Worm (Caenorhabditis elegans) whole organism, late embryonic: ENCODE measurements around the gene prx-6.

Experiments
- C08G9.2 ChIP-seq: sonication (generic microtip); optimal IDR thresholded peaks from 2 replicates; lab custom pipeline; 2016; ENCODE audit warnings: mild to moderate bottlenecking, missing genetic modification characterization, moderate library complexity, missing compliant biosample characterization
- C38D4.7 ChIP-seq: fragments of 200-800 bp; sonication (Bioruptor generic); optimal IDR thresholded peaks from 2 replicates; lab custom pipeline; 2018; ENCODE audit warnings: mild to moderate bottlenecking, missing genetic modification characterization, moderate library complexity, missing compliant biosample characterization
- K09A11.1 ChIP-seq: sonication (generic microtip); optimal IDR thresholded peaks from 2 replicates; lab custom pipeline; 2017; ENCODE audit warnings: antibody characterized with exemption, mild to moderate bottlenecking, missing genetic modification characterization, missing compliant biosample characterization; ENCODE audit not compliant: insufficient read depth
- T23F11.4 ChIP-seq: fragments of 200-800 bp; sonication (Bioruptor generic); optimal IDR thresholded peaks from 2 replicates; lab custom pipeline; 2018; ENCODE audit warnings: mild to moderate bottlenecking, missing genetic modification characterization, missing compliant biosample characterization
- Y22D7AL.16 ChIP-seq: sonication (generic microtip); optimal IDR thresholded peaks from 2 replicates; lab custom pipeline; 2016; ENCODE audit warnings: missing genetic modification characterization, missing compliant biosample characterization
- ceh-14 ChIP-seq: sonication (generic microtip); optimal IDR thresholded peaks from 2 replicates; lab custom pipeline; 2016; ENCODE audit warnings: missing genotype, missing genetic modification characterization, missing compliant biosample characterization
- ceh-19 ChIP-seq: fragments of 200-800 bp; sonication (Bioruptor generic); optimal IDR thresholded peaks from 2 replicates; lab custom pipeline; 2018; ENCODE audit warnings: mild to moderate bottlenecking, missing genetic modification characterization, missing compliant biosample characterization
- ceh-2 ChIP-seq: sonication (generic microtip); optimal IDR thresholded peaks from 2 replicates; lab custom pipeline; 2016; ENCODE audit warnings: missing genotype, missing genetic modification characterization, missing compliant biosample characterization
- ceh-34 ChIP-seq: sonication (generic microtip); optimal IDR thresholded peaks from 2 replicates; lab custom pipeline; 2016; ENCODE audit warnings: mild to moderate bottlenecking, missing genetic modification characterization, missing compliant biosample characterization
- ceh-48 ChIP-seq: sonication (generic microtip); optimal IDR thresholded peaks from 2 replicates; lab custom pipeline; 2016; ENCODE audit warnings: missing genetic modification characterization, inconsistent platforms, missing compliant biosample characterization
- ceh-6 ChIP-seq: fragments of 200-800 bp; sonication (Bioruptor generic); optimal IDR thresholded peaks from 2 replicates; lab custom pipeline; 2018; ENCODE audit warnings: mild to moderate bottlenecking, missing genetic modification characterization, missing compliant biosample characterization
- elt-2 ChIP-seq: sonication (generic microtip); optimal IDR thresholded peaks from 2 replicates; lab custom pipeline; 2016; ENCODE audit warnings: missing genetic modification reagents, missing genetic modification characterization, missing compliant biosample characterization
- eyg-1 ChIP-seq: sonication (generic microtip); optimal IDR thresholded peaks from 2 replicates; lab custom pipeline; 2016; ENCODE audit warnings: missing genotype, missing genetic modification characterization, missing compliant biosample characterization
- fkh-10 ChIP-seq: fragments of 150-350 bp; optimal IDR thresholded peaks from 2 replicates; lab custom pipeline; 2014; ENCODE audit warnings: missing biosample characterization, missing genetic modification reagents, missing genetic modification characterization
- gmeb-2 ChIP-seq: sonication (generic microtip); optimal IDR thresholded peaks from 2 replicates; lab custom pipeline; 2016; ENCODE audit warnings: missing genetic modification characterization, inconsistent platforms, missing compliant biosample characterization
- hlh-13 ChIP-seq: fragments of 200-800 bp; sonication (Bioruptor generic); optimal IDR thresholded peaks from 2 replicates; lab custom pipeline; 2018; ENCODE audit warnings: mild to moderate bottlenecking, missing genetic modification characterization, missing compliant biosample characterization
- hlh-15 ChIP-seq: sonication (generic microtip); optimal IDR thresholded peaks from 2 replicates; lab custom pipeline; 2016; ENCODE audit warnings: missing genetic modification characterization, missing compliant biosample characterization
- hlh-6 ChIP-seq: sonication (generic microtip); optimal IDR thresholded peaks from 2 replicates; lab custom pipeline; 2016; ENCODE audit warnings: missing genotype, missing genetic modification characterization, missing compliant biosample characterization
- hlh-8 ChIP-seq: sonication (generic microtip); optimal IDR thresholded peaks from 2 replicates; lab custom pipeline; 2016; ENCODE audit warnings: missing genotype, missing genetic modification characterization, missing compliant biosample characterization
- lim-6 ChIP-seq: sonication (generic microtip); optimal IDR thresholded peaks from 2 replicates; lab custom pipeline; 2016; ENCODE audit warnings: missing genetic modification characterization, missing compliant biosample characterization
- mec-3 ChIP-seq: sonication (generic microtip); optimal IDR thresholded peaks from 2 replicates; lab custom pipeline; 2016; ENCODE audit warnings: borderline replicate concordance, missing genetic modification characterization, missing compliant biosample characterization
- nfya-1 ChIP-seq: sonication (generic microtip); optimal IDR thresholded peaks from 2 replicates; lab custom pipeline; 2017; ENCODE audit warnings: missing genetic modification characterization, mild to moderate bottlenecking, missing compliant biosample characterization, antibody characterized with exemption, moderate library complexity
- nhr-232 ChIP-seq: sonication (generic microtip); optimal IDR thresholded peaks from 2 replicates; lab custom pipeline; 2016; ENCODE audit warnings: missing genetic modification characterization, missing compliant biosample characterization
- npax-4 ChIP-seq: sonication (generic microtip); optimal IDR thresholded peaks from 2 replicates; lab custom pipeline; 2016; ENCODE audit warnings: missing genetic modification characterization, missing compliant biosample characterization
- pag-3 ChIP-seq: sonication (generic microtip); optimal IDR thresholded peaks from 2 replicates; lab custom pipeline; 2016; ENCODE audit warnings: missing compliant biosample characterization, missing genetic modification characterization, borderline replicate concordance
- pat-9 ChIP-seq: fragments of 200-800 bp; sonication (Bioruptor generic); optimal IDR thresholded peaks from 2 replicates; lab custom pipeline; 2018; ENCODE audit warnings: mild to moderate bottlenecking, missing genetic modification characterization, moderate library complexity, missing compliant biosample characterization
- pax-1 ChIP-seq: fragments of 150-350 bp; optimal IDR thresholded peaks from 2 replicates; lab custom pipeline; 2014; ENCODE audit warnings: missing biosample characterization, missing genetic modification characterization
- pha-2 ChIP-seq: sonication (generic microtip); optimal IDR thresholded peaks from 2 replicates; lab custom pipeline; 2017; ENCODE audit warnings: mild to moderate bottlenecking, missing genetic modification characterization, missing compliant biosample characterization
- pha-4 ChIP-seq: fragments of 150-350 bp; optimal IDR thresholded peaks from 2 replicates; lab custom pipeline; 2018; ENCODE audit warnings: missing biosample characterization, missing genetic modification reagents, missing genetic modification characterization
- pqm-1 ChIP-seq: sonication (generic microtip); optimal IDR thresholded peaks from 2 replicates; lab custom pipeline; 2016; ENCODE audit warnings: missing genetic modification characterization, missing compliant biosample characterization
- pros-1 ChIP-seq: fragments of 150-350 bp; optimal IDR thresholded peaks from 2 replicates; lab custom pipeline; 2014; ENCODE audit warnings: missing biosample characterization, missing genetic modification reagents, missing genetic modification characterization
- ref-2 ChIP-seq: sonication (generic microtip); optimal IDR thresholded peaks from 2 replicates; lab custom pipeline; 2016; ENCODE audit warnings: missing genetic modification characterization, missing compliant biosample characterization
- sox-2 ChIP-seq: fragments of 200-800 bp; sonication (Bioruptor generic); IDR thresholded peaks from 2 replicates; pipeline ENCODE4 v1.3.6; 2022; ENCODE audit warnings: missing genetic modification reagents, missing genetic modification characterization, missing compliant biosample characterization
- sox-4 ChIP-seq: sonication (generic microtip); optimal IDR thresholded peaks from 2 replicates; lab custom pipeline; 2017; ENCODE audit warnings: mild to moderate bottlenecking, missing genetic modification characterization, inconsistent platforms, missing compliant biosample characterization
- syd-9 ChIP-seq: sonication (generic microtip); optimal IDR thresholded peaks from 2 replicates; lab custom pipeline; 2016; ENCODE audit warnings: mild to moderate bottlenecking, missing genetic modification characterization, moderate library complexity, missing compliant biosample characterization
- tbx-7 ChIP-seq: sonication (generic microtip); optimal IDR thresholded peaks from 2 replicates; lab custom pipeline; 2016; ENCODE audit warnings: missing genotype, missing genetic modification characterization, missing compliant biosample characterization
- ttx-3 ChIP-seq: sonication (generic microtip); optimal IDR thresholded peaks from 2 replicates; lab custom pipeline; 2016; ENCODE audit warnings: missing genetic modification reagents, missing genetic modification characterization, missing compliant biosample characterization
- unc-42 ChIP-seq: sonication (generic microtip); optimal IDR thresholded peaks from 2 replicates; lab custom pipeline; 2016; ENCODE audit warnings: missing genotype, missing genetic modification characterization, missing compliant biosample characterization
- unc-55 ChIP-seq: sonication (generic microtip); optimal IDR thresholded peaks from 2 replicates; lab custom pipeline; 2017; ENCODE audit warnings: missing biosample characterization, missing genetic modification reagents, missing genetic modification characterization
- zip-5 ChIP-seq: sonication (generic microtip); optimal IDR thresholded peaks from 2 replicates; lab custom pipeline; 2016; ENCODE audit warnings: missing genetic modification characterization, missing compliant biosample characterization
- ztf-16 ChIP-seq: sonication (generic microtip); optimal IDR thresholded peaks from 2 replicates; lab custom pipeline; 2017; ENCODE audit warnings: missing genetic modification characterization, missing compliant biosample characterization

prx-6 gene

DNA sequence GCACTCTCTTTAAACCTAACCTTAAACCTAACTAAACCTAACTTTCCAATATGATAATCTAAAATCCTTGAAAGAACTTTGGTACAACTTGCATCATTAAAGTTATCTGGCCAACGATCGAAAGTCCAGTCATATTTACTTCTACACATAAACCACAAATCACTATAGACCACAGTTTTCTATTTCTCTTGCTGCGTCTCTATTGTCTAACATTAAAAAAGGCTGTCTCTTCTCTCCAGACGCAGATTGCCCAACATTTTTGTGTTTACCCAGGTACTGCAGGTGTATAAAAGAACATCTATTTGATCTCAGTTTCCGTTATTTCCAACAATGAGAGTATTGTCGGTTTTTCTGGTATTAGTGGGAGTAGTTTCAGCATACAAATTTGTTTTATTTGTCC, 22.3 kb upstream of the prx-6 start, which contains the start of gene ugt-61:
Gene ugt-61 (plus strand): TSS at position 233 of the 400 bp plus-strand sequence.
- TF ChIP-seq pat-9 (tag; lab: Kevin White, UChicago) (no peak), zip-5 (tag; lab: Kevin White, UChicago) (no peak), unc-55 (GFP tag; lab: Kevin White, UChicago) (no peak), pax-1 (no peak), ceh-34 (no peak), C38D4.7 (no peak), hlh-6 (tag; lab: Kevin White, UChicago) (no peak), pros-1 (tag; lab: Kevin White, UChicago) (no peak), ref-2 (tag; lab: Kevin White, UChicago) (no peak), ceh-14 (tag; lab: Kevin White, UChicago) (no peak), pqm-1 (tag; lab: Kevin White, UChicago) (no peak), hlh-15 (no peak), pag-3 (tag; lab: Kevin White, UChicago) (no peak), Y22D7AL.16 (tag; lab: Kevin White, UChicago) (no peak)

DNA sequence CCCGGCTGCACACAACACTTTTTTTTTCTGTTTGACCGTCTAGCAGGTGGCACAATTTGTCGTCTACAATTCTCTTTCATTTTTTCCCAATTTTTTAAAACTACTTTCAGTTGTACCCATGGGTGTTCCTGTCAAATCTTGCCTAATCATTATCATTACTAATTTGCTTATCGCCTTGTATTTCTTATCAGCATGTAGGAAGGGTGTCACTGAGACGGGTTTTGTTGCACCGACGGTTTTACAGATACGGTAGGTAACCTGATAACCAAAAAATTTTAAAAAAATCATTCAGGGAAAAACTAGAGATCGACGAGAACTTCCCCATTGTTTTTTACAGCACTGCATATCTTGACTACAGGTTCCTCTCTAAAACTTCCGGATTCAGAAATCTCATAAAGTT, 17.8 kb upstream of the prx-6 start, which contains the start of gene F39G3.2:
Gene F39G3.2 (plus strand): TSS at position 105 of the 400 bp plus-strand sequence.
- TF ChIP-seq hlh-13 (GFP tag; lab: Kevin White, UChicago), result no peak
- TF ChIP-seq elt-2 (tag; lab: Kevin White, UChicago), result peak; percentile 98

DNA sequence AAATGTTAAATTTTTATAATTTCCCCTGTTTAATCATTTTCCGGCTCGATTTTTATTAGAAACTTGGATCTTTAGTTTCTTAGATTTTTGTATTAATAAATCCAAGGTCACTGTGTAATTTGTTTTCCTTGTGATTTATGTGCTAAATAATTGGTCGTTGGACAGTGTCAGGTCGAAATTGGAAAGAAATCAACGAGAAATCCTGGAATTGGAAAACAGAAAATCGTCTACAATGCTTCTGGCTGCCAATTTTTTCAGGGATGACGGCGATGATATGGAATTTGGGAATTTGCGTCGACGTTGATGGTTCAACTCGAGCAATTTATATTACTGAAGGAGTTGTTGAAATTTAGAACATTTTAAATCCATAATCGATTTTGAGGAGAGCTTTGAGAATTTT, 14.7 kb upstream of the prx-6 start:
- no peak for TF ChIP-seq K09A11.1 (tag; lab: Kevin White, UChicago)
- TF ChIP-seq ztf-16, result no peak
- TF ChIP-seq lim-6 (tag; lab: Kevin White, UChicago), result no peak
- TF ChIP-seq hlh-15, result no peak
- no peak for TF ChIP-seq ceh-48
- TF ChIP-seq Y22D7AL.16 (tag; lab: Kevin White, UChicago), result no peak
- no peak for TF ChIP-seq npax-4
- TF ChIP-seq ceh-6 (GFP tag; lab: Kevin White, UChicago), result no peak
- no peak for TF ChIP-seq pha-2 (tag; lab: Kevin White, UChicago)

DNA sequence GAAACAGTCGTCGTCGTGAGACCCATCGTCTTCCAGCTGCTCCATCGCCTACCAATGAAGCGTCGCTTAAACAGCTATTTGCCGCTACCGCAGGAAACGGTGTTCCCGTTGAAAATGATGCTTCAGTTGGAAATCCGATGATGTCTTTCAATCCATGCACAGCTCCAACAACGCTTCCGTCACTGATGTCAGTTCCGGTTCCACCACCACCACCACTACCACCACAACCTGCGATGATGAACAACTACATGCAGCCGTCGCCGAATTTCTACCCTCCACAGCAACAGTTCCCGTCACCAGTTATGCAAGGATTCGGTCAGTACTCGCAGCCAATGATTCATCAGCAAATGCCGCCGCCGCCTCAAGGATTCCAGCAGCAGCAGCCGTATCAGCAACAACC, 14.1 kb upstream of the prx-6 start:
- TF ChIP-seq pha-4 (tag; lab: Kevin White, UChicago), result no peak
- TF ChIP-seq pag-3 (tag; lab: Kevin White, UChicago), result no peak
- no peak for TF ChIP-seq eyg-1 (tag; lab: Kevin White, UChicago)
- no peak for TF ChIP-seq gmeb-2 (tag; lab: Kevin White, UChicago)
- TF ChIP-seq tbx-7 (tag; lab: Kevin White, UChicago), result no peak
- TF ChIP-seq nhr-232 (tag; lab: Kevin White, UChicago), result no peak
- TF ChIP-seq sox-2 (GFP tag; lab: Robert Waterston, UW), result no peak
- no peak for TF ChIP-seq pax-1
- TF ChIP-seq nfya-1 (tag; lab: Kevin White, UChicago), result no peak
- no peak for TF ChIP-seq zip-5 (tag; lab: Kevin White, UChicago)
- no peak for TF ChIP-seq hlh-8 (tag; lab: Kevin White, UChicago)
- TF ChIP-seq, all 69 proteins: peak for 0

DNA sequence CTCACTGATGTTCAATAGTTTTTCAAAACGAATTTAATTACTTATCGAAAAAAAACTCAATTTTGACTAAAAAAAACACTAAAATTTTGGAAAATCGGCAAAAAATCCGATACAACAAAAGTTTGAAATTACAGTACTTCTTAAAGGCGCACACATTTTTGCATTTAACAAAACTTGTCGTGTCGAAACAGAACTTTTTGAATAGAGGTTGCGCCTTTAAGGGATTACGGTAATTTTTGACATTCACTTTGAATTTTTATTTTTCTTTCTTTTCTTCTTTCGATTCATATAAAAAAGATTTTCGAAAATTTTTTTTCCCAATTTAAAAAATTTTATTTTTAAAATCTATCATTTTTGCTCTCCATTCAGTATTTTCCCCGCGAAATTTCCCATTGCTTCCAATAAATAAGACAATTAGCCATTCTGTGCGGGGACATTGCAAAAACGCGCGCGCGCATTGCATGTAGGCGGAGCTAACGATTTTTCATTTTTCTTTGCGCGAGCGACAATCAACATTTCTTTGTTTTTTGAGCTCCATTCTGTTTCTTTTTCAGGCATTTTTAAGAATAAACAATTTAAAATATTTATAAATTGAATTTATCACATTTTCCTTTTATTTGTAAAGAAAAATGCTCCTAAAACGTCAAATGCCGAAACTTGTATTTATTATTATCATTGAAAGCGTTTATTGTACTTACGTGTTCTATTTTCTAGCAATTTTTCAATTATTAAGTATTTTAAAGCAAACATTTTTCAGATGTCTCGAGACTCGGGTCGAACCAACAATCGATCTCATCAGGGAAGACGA, 11.5 kb upstream of the prx-6 start, which contains the start of gene F39G3.3:
Gene F39G3.3 (plus strand): TSS at position 758 of the 808 bp plus-strand sequence.
- TF ChIP-seq mec-3 (tag; lab: Kevin White, UChicago), result no peak
- TF ChIP-seq zip-5 (tag; lab: Kevin White, UChicago), result peak; percentile 86
- TF ChIP-seq C08G9.2 (tag; lab: Kevin White, UChicago), result peak; percentile 68
- peak; percentile 91 for TF ChIP-seq ceh-2 (tag; lab: Kevin White, UChicago)
- peak; percentile 62 for TF ChIP-seq lim-6 (tag; lab: Kevin White, UChicago)
- TF ChIP-seq sox-4 (tag; lab: Kevin White, UChicago), result peak; percentile 88
- TF ChIP-seq pha-2 (tag; lab: Kevin White, UChicago), result peak; percentile 88
- TF ChIP-seq nhr-232 (tag; lab: Kevin White, UChicago), result peak; percentile 69
- TF ChIP-seq Y22D7AL.16 (tag; lab: Kevin White, UChicago), result peak; percentile 54
- TF ChIP-seq ttx-3 (tag; lab: Kevin White, UChicago), result peak; percentile 91
- peak; percentile 88 for TF ChIP-seq ceh-19 (GFP tag; lab: Kevin White, UChicago)
- peak; percentile 77 for TF ChIP-seq syd-9 (tag; lab: Kevin White, UChicago)
- TF ChIP-seq ref-2 (tag; lab: Kevin White, UChicago), result peak; percentile 71
- no peak for TF ChIP-seq pros-1 (tag; lab: Kevin White, UChicago)
- TF ChIP-seq unc-42 (tag; lab: Kevin White, UChicago), result peak; percentile 92
- peak; percentile 66 for TF ChIP-seq fkh-10
- peak; percentile 89 for TF ChIP-seq nfya-1 (tag; lab: Kevin White, UChicago)
- peak; percentile 86 for TF ChIP-seq gmeb-2 (tag; lab: Kevin White, UChicago)
- peak; percentile 74 for TF ChIP-seq ztf-16
- peak; percentile 65 for TF ChIP-seq T23F11.4
